Worm (Caenorhabditis elegans) whole organism, L1 larva: Measurements from ENCODE around the gene enpl-1.
A peak's percentile ranks its signal among the peaks of the same experiment; 100 is the strongest.

ENCODE experiments used
- C04F5.9 ChIP-seq: sonication (generic microtip); optimal IDR thresholded peaks from 2 replicates; lab custom pipeline; 2016; ENCODE audit warnings: missing genetic modification characterization, missing compliant biosample characterization
- C34B4.2 ChIP-seq: sonication (generic microtip); optimal IDR thresholded peaks from 2 replicates; lab custom pipeline; 2017; ENCODE audit warnings: mild to moderate bottlenecking, missing genetic modification characterization, missing compliant biosample characterization
- aha-1 ChIP-seq: fragments of 150-350 bp; optimal IDR thresholded peaks from 2 replicates; lab custom pipeline; 2014; ENCODE audit warnings: missing biosample characterization, missing genetic modification characterization
- alr-1 ChIP-seq: fragments of 200-800 bp; sonication (Bioruptor generic); optimal IDR thresholded peaks from 2 replicates; lab custom pipeline; 2018; ENCODE audit warnings: borderline replicate concordance, mild to moderate bottlenecking, missing genetic modification characterization, missing compliant biosample characterization
- ama-1 ChIP-seq: fragments of 150-350 bp; optimal IDR thresholded peaks from 2 replicates; lab custom pipeline; 2014
- ceh-63 ChIP-seq: fragments of 200-800 bp; sonication (Bioruptor generic); optimal IDR thresholded peaks from 2 replicates; lab custom pipeline; 2018; ENCODE audit warnings: mild to moderate bottlenecking, missing genetic modification characterization, missing compliant biosample characterization
- ceh-8 ChIP-seq: fragments of 200-800 bp; sonication (Bioruptor generic); optimal IDR thresholded peaks from 2 replicates; lab custom pipeline; 2018; ENCODE audit warnings: mild to moderate bottlenecking, missing genetic modification characterization, moderate library complexity, missing compliant biosample characterization
- ceh-82 ChIP-seq, 3 experiments: fragments of 150-350 bp in 1 of 3; sonication (generic microtip) in 2 of 3; optimal IDR thresholded peaks; 2 replicates each; lab custom pipeline; 2014 to 2017; ENCODE audit warnings: missing biosample characterization in 3 of 3, missing genetic modification characterization in 3 of 3
- ceh-90 ChIP-seq: sonication (generic microtip); optimal IDR thresholded peaks from 2 replicates; lab custom pipeline; 2016; ENCODE audit warnings: missing genetic modification characterization, missing compliant biosample characterization
- ces-1 ChIP-seq: fragments of 150-350 bp; optimal IDR thresholded peaks from 2 replicates; lab custom pipeline; 2014; ENCODE audit warnings: missing biosample characterization, missing genetic modification reagents, missing genetic modification characterization
- dpl-1 ChIP-seq, 3 experiments: fragments of 150-350 bp in 2 of 3; sonication (generic microtip) in 1 of 3; optimal IDR thresholded peaks; 2 replicates each; lab custom pipeline; 2014 to 2017; ENCODE audit warnings: missing biosample characterization in 3 of 3, missing genetic modification characterization in 3 of 3, missing genetic modification reagents in 3 of 3
- dsc-1 ChIP-seq: sonication (generic microtip); optimal IDR thresholded peaks from 2 replicates; lab custom pipeline; 2016; ENCODE audit warnings: mild to moderate bottlenecking, missing genetic modification characterization, missing compliant biosample characterization
- efl-1 ChIP-seq, 4 experiments: fragments of 150-350 bp; optimal IDR thresholded peaks in 3 of 4; peaks in 1 of 4; 1 replicate in 1 of 4; 2 replicates in 3 of 4; lab custom pipeline; 2014; ENCODE audit warnings: missing biosample characterization in 2 of 4, missing genetic modification characterization in 2 of 4, missing genetic modification reagents in 2 of 4
- egl-27 ChIP-seq, 2 experiments: fragments of 150-350 bp in 1 of 2; sonication (generic microtip); optimal IDR thresholded peaks; 3 replicates each; lab custom pipeline; 2017 to 2018; ENCODE audit warnings: missing biosample characterization in 2 of 2, missing genetic modification characterization in 2 of 2, missing genetic modification reagents in 2 of 2
- elt-2 ChIP-seq: sonication (generic microtip); optimal IDR thresholded peaks from 2 replicates; lab custom pipeline; 2016; ENCODE audit warnings: missing genetic modification characterization, mild to moderate bottlenecking, inconsistent platforms, missing compliant biosample characterization, missing genetic modification reagents
- fkh-10 ChIP-seq: sonication (generic microtip); optimal IDR thresholded peaks from 2 replicates; lab custom pipeline; 2017; ENCODE audit warnings: missing biosample characterization, missing genetic modification reagents, missing genetic modification characterization
- fkh-4 ChIP-seq: sonication (generic microtip); optimal IDR thresholded peaks from 2 replicates; lab custom pipeline; 2016; ENCODE audit warnings: missing compliant biosample characterization, missing genetic modification characterization, borderline replicate concordance
- fos-1 ChIP-seq: fragments of 150-350 bp; optimal IDR thresholded peaks from 2 replicates; lab custom pipeline; 2014; ENCODE audit warnings: missing biosample characterization, missing genetic modification characterization
- grh-1 ChIP-seq: fragments of 200-800 bp; sonication (Bioruptor generic); IDR thresholded peaks from 2 replicates; pipeline ENCODE4 v1.3.6; 2022; ENCODE audit warnings: missing genetic modification reagents, missing genetic modification characterization, missing compliant biosample characterization
- hlh-17 ChIP-seq: fragments of 200-800 bp; sonication (Bioruptor generic); optimal IDR thresholded peaks from 2 replicates; lab custom pipeline; 2018; ENCODE audit warnings: missing genetic modification characterization, mild to moderate bottlenecking, missing compliant biosample characterization, moderate library complexity, borderline replicate concordance
- jun-1 ChIP-seq: fragments of 150-350 bp; optimal IDR thresholded peaks from 2 replicates; lab custom pipeline; 2014; ENCODE audit warnings: missing biosample characterization, missing genetic modification reagents, missing genetic modification characterization
- lin-15B ChIP-seq: fragments of 150-350 bp; sonication (generic microtip); optimal IDR thresholded peaks from 3 replicates; lab custom pipeline; 2014; ENCODE audit warnings: missing biosample characterization, missing genetic modification characterization
- lin-35 ChIP-seq, 2 experiments: fragments of 150-350 bp; optimal IDR thresholded peaks; 2 replicates each; lab custom pipeline; 2014; ENCODE audit warnings: missing biosample characterization in 2 of 2, missing genetic modification characterization in 2 of 2, missing genetic modification reagents in 2 of 2
- mdl-1 ChIP-seq, 2 experiments: fragments of 150-350 bp; optimal IDR thresholded peaks; 2 replicates each; lab custom pipeline; 2014 to 2017; ENCODE audit warnings: missing biosample characterization in 2 of 2, missing genetic modification characterization in 2 of 2, inconsistent platforms in 1 of 2
- nhr-11 ChIP-seq: fragments of 150-350 bp; optimal IDR thresholded peaks from 2 replicates; lab custom pipeline; 2014; ENCODE audit warnings: missing biosample characterization, missing genetic modification characterization
- nhr-19 ChIP-seq: fragments of 200-800 bp; sonication (Bioruptor generic); conservative IDR thresholded peaks from 2 replicates; pipeline ENCODE4 v1.3.6; 2022; ENCODE audit warnings: missing genetic modification characterization, missing compliant biosample characterization
- nhr-237 ChIP-seq: fragments of 150-350 bp; optimal IDR thresholded peaks from 2 replicates; lab custom pipeline; 2014; ENCODE audit warnings: missing biosample characterization, missing genetic modification characterization
- nhr-71 ChIP-seq: sonication (generic microtip); optimal IDR thresholded peaks from 2 replicates; lab custom pipeline; 2016; ENCODE audit warnings: mild to moderate bottlenecking, missing genetic modification characterization, moderate library complexity, missing compliant biosample characterization
- nhr-85 ChIP-seq: sonication (generic microtip); peaks from one replicate; lab custom pipeline; 2016; ENCODE audit warnings: missing genetic modification characterization, inconsistent platforms, missing compliant biosample characterization
- nhr-90 ChIP-seq: sonication (generic microtip); optimal IDR thresholded peaks from 2 replicates; lab custom pipeline; 2016; ENCODE audit warnings: mild to moderate bottlenecking, missing genetic modification characterization, missing compliant biosample characterization; ENCODE audit not compliant: poor library complexity
- pag-3 ChIP-seq: sonication (generic microtip); optimal IDR thresholded peaks from 2 replicates; lab custom pipeline; 2017; ENCODE audit warnings: missing genetic modification characterization, mild to moderate bottlenecking, missing compliant biosample characterization, antibody characterized with exemption, borderline replicate concordance; ENCODE audit not compliant: insufficient read depth
- pax-3 ChIP-seq: fragments of 200-800 bp; sonication (Bioruptor generic); optimal IDR thresholded peaks from 2 replicates; lab custom pipeline; 2018; ENCODE audit warnings: mild to moderate bottlenecking, missing genetic modification characterization, moderate library complexity, missing compliant biosample characterization
- rnt-1 ChIP-seq: sonication (generic microtip); optimal IDR thresholded peaks from 2 replicates; lab custom pipeline; 2016; ENCODE audit warnings: mild to moderate bottlenecking, missing genetic modification characterization, moderate library complexity, missing compliant biosample characterization
- snu-23 ChIP-seq: sonication (generic microtip); optimal IDR thresholded peaks from 2 replicates; lab custom pipeline; 2016; ENCODE audit warnings: missing genetic modification characterization, missing compliant biosample characterization
- sox-4 ChIP-seq: sonication (generic microtip); optimal IDR thresholded peaks from 2 replicates; lab custom pipeline; 2016; ENCODE audit warnings: missing genetic modification characterization, missing compliant biosample characterization
- sptf-1 ChIP-seq: fragments of 150-350 bp; optimal IDR thresholded peaks from 2 replicates; lab custom pipeline; 2014; ENCODE audit warnings: missing biosample characterization, missing genetic modification characterization
- sup-37 ChIP-seq: fragments of 200-800 bp; sonication (Bioruptor generic); optimal IDR thresholded peaks from 2 replicates; lab custom pipeline; 2018; ENCODE audit warnings: mild to moderate bottlenecking, missing genetic modification characterization, missing compliant biosample characterization
- tbx-2 ChIP-seq: sonication (generic microtip); optimal IDR thresholded peaks from 2 replicates; lab custom pipeline; 2016; ENCODE audit warnings: missing genetic modification characterization, missing compliant biosample characterization
- unc-30 ChIP-seq: sonication (generic microtip); optimal IDR thresholded peaks from 2 replicates; lab custom pipeline; 2017; ENCODE audit warnings: missing biosample characterization, missing genetic modification characterization
- unc-62 ChIP-seq: fragments of 150-350 bp; optimal IDR thresholded peaks from 2 replicates; lab custom pipeline; 2014; ENCODE audit warnings: missing biosample characterization, missing genetic modification reagents, missing genetic modification characterization
- unc-86 ChIP-seq: sonication (generic microtip); optimal IDR thresholded peaks from 2 replicates; lab custom pipeline; 2016; ENCODE audit warnings: missing genetic modification characterization, missing compliant biosample characterization
- xbp-1 ChIP-seq: sonication (generic microtip); optimal IDR thresholded peaks from 2 replicates; lab custom pipeline; 2016; ENCODE audit warnings: missing genetic modification characterization, missing compliant biosample characterization
- zag-1 ChIP-seq: fragments of 150-350 bp; optimal IDR thresholded peaks from 2 replicates; lab custom pipeline; 2014; ENCODE audit warnings: missing biosample characterization, missing genetic modification characterization
- ztf-11 ChIP-seq, 2 experiments: sonication (generic microtip); optimal IDR thresholded peaks; 2 replicates each; lab custom pipeline; 2016 to 2017; ENCODE audit warnings: missing genetic modification characterization in 2 of 2, missing biosample characterization in 1 of 2, missing compliant biosample characterization in 1 of 2
- ztf-4 ChIP-seq: fragments of 150-350 bp; optimal IDR thresholded peaks from 2 replicates; lab custom pipeline; 2014; ENCODE audit warnings: missing biosample characterization, missing genetic modification characterization

Gene enpl-1

DNA sequence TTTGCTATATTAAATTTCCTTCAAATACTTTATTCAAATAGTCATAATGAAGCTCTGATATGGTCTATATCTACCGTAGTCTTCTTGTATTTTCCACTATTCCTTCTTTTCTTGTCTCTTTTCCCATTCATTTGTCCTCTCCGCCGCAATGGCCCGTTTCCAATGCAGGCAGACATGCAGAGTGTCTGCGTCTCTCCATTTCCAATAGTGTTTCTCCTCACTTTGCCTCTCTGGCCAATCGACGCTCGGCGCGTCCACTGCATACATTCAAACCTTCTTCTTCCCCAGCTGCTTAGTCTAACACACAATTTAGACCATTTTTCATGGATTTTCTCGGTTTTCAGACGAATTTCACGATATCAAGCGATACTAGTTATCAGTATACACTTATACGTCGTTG, 6.1 kb downstream of the enpl-1 start (continued):
- TF ChIP-seq mdl-1 (tag; optimal IDR thresholded peaks at IDR 0.05; lab: Kevin White, UChicago), result peak in 1 of 2 experiments; percentile 5
- TF ChIP-seq nhr-71 (tag; lab: Kevin White, UChicago), result peak; percentile 61
- no peak for TF ChIP-seq sptf-1 (tag; lab: Kevin White, UChicago)
- no peak for TF ChIP-seq alr-1 (tag; lab: Kevin White, UChicago)
- no peak for TF ChIP-seq ces-1 (GFP tag; lab: Kevin White, UChicago)
- no peak for TF ChIP-seq ceh-63 (GFP tag; lab: Kevin White, UChicago)
- TF ChIP-seq C04F5.9, result no peak
- no peak for TF ChIP-seq C34B4.2 (tag; lab: Kevin White, UChicago)
- no peak for TF ChIP-seq hlh-17 (GFP tag; lab: Kevin White, UChicago)
- no peak for TF ChIP-seq pag-3 (tag; lab: Kevin White, UChicago)
- no peak for TF ChIP-seq nhr-237 (tag; lab: Kevin White, UChicago)
- peak in 1 of 2 experiments; percentile 12 for TF ChIP-seq ztf-11 (tag; optimal IDR thresholded peaks at IDR 0.05; lab: Kevin White, UChicago)
- TF ChIP-seq grh-1, result peak; percentile 30; the same call in 1 of the 2 replicates
- TF ChIP-seq ceh-8 (GFP tag; lab: Kevin White, UChicago), result peak; percentile 14
- TF ChIP-seq zag-1 (tag; lab: Kevin White, UChicago), result no peak
- TF ChIP-seq lin-15B (tag; lab: Kevin White, UChicago), result peak; percentile 33
- TF ChIP-seq unc-30, result no peak
- no peak for TF ChIP-seq egl-27 (tag; optimal IDR thresholded peaks at IDR 0.05; lab: Kevin White, UChicago)
- TF ChIP-seq xbp-1 (tag; lab: Kevin White, UChicago), result peak; percentile 96
- TF ChIP-seq ztf-4 (tag; lab: Kevin White, UChicago), result no peak
- TF ChIP-seq dsc-1 (tag; lab: Kevin White, UChicago), result peak; percentile 41
- TF ChIP-seq nhr-19, result peak; percentile 58; the same call in 1 of the 2 replicates
- no peak for TF ChIP-seq fos-1 (tag; lab: Kevin White, UChicago)
- peak; percentile 38 for TF ChIP-seq unc-86 (tag; lab: Kevin White, UChicago)
- no peak for TF ChIP-seq fkh-10 (GFP tag; lab: Kevin White, UChicago)
- TF ChIP-seq nhr-11 (tag; lab: Kevin White, UChicago), result no peak
- TF ChIP-seq elt-2 (tag; lab: Kevin White, UChicago), result peak; percentile 4
- peak in 2 of 3 experiments; percentile 8 to 39 for TF ChIP-seq dpl-1 (GFP tag; optimal IDR thresholded peaks at IDR 0.05; lab: Kevin White, UChicago)
- peak; percentile 64 for TF ChIP-seq rnt-1 (tag; lab: Kevin White, UChicago)
- TF ChIP-seq jun-1 (tag; lab: Kevin White, UChicago), result peak; percentile 3
- TF ChIP-seq, all 84 proteins: peak for 26

DNA sequence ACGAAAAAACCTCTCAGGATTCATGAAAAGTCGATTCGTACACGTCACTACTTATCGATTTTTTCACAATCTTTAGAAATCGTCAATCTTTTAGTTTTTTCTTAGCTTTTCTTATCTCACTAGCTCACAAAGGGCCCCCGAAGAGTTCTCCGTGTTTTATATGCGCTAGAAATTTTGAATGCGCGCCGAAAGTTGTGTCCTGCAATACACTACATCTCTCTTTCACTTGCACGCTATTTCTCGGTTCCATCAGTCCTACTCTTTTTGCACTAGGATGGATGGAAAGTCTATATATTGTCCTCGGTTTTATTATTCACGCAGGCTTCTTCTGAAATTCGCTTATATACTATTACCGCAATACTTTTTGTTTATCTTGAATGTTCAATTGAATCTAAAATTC, 6.5 kb downstream of the enpl-1 start:
- TF ChIP-seq unc-62 (GFP tag; lab: Kevin White, UChicago) (no peak), dsc-1 (tag; lab: Kevin White, UChicago) (peak; percentile 27), rnt-1 (tag; lab: Kevin White, UChicago) (peak; percentile 9), dpl-1 (GFP tag; optimal IDR thresholded peaks at IDR 0.05; lab: Kevin White, UChicago) (peak; percentile 75 to 85 (median 76)), nhr-71 (tag; lab: Kevin White, UChicago) (peak; percentile 31), snu-23 (peak; percentile 25), nhr-85 (peak; percentile 75), egl-27 (tag; optimal IDR thresholded peaks at IDR 0.05; lab: Kevin White, UChicago) (no peak), fos-1 (tag; lab: Kevin White, UChicago) (no peak), lin-35 (GFP tag; optimal IDR thresholded peaks at IDR 0.05; lab: Kevin White, UChicago) (peak; percentile 82 to 91), tbx-2 (tag; lab: Kevin White, UChicago) (no peak), ceh-82 (tag; optimal IDR thresholded peaks at IDR 0.05; lab: Kevin White, UChicago) (peak in 1 of 3 experiments; percentile 22), xbp-1 (tag; lab: Kevin White, UChicago) (peak; percentile 54), efl-1 (optimal IDR thresholded peaks at IDR 0.05; lab: Kevin White, UChicago) (peak in 1 of 2 experiments; percentile 77), efl-1 (GFP tag; optimal IDR thresholded peaks at IDR 0.05 in 1 of 2; lab: Kevin White, UChicago) (peak; percentile 86 to 98), sup-37 (GFP tag; lab: Kevin White, UChicago) (no peak)

- TF ChIP-seq sox-4 (tag; lab: Kevin White, UChicago) (no peak), pax-3 (no peak), unc-30 (no peak), ceh-90 (tag; lab: Kevin White, UChicago) (no peak), ztf-4 (tag; lab: Kevin White, UChicago) (no peak), nhr-90 (no peak), ama-1 (lab: Kevin White, UChicago) (no peak), aha-1 (tag; lab: Kevin White, UChicago) (no peak), fkh-4 (tag; lab: Kevin White, UChicago) (no peak), ces-1 (GFP tag; lab: Kevin White, UChicago) (no peak)
Measured at ce11 chrIV:11126004-11126027, 6.7 kb downstream of the enpl-1 start, which contains the start of gene swsn-4. Gene swsn-4 (plus strand): TSS chrIV:11126024.
